Worm (Caenorhabditis elegans) whole organism, early embryonic: Measurements from ENCODE around the gene unc-49.

Experiments
- B0310.2 ChIP-seq: sonication (generic microtip); optimal IDR thresholded peaks from 2 replicates; lab custom pipeline; 2016; ENCODE audit warnings: mild to moderate bottlenecking, missing genetic modification characterization, missing compliant biosample characterization
- F13C5.2 ChIP-seq: sonication (generic microtip); optimal IDR thresholded peaks from 2 replicates; lab custom pipeline; 2017; ENCODE audit warnings: mild to moderate bottlenecking, missing genetic modification characterization, inconsistent platforms, missing compliant biosample characterization
- aly-1 ChIP-seq: sonication (generic microtip); optimal IDR thresholded peaks from 2 replicates; lab custom pipeline; 2016; ENCODE audit warnings: missing genetic modification characterization, missing compliant biosample characterization
- ama-1 ChIP-seq: fragments of 150-350 bp; optimal IDR thresholded peaks from 2 replicates; lab custom pipeline; 2014
- ceh-13 ChIP-seq: fragments of 200-800 bp; sonication (Bioruptor generic); optimal IDR thresholded peaks from 2 replicates; lab custom pipeline; 2018; ENCODE audit warnings: mild to moderate bottlenecking, missing genetic modification characterization, missing compliant biosample characterization
- ceh-36 ChIP-seq: sonication (generic microtip); optimal IDR thresholded peaks from 2 replicates; lab custom pipeline; 2016; ENCODE audit warnings: missing genetic modification characterization, inconsistent platforms, missing compliant biosample characterization
- ets-7 ChIP-seq: sonication (generic microtip); optimal IDR thresholded peaks from 2 replicates; lab custom pipeline; 2016; ENCODE audit warnings: missing genotype, missing genetic modification characterization, missing compliant biosample characterization
- flt-1 ChIP-seq: fragments of 200-800 bp; sonication (Bioruptor generic); IDR thresholded peaks from 2 replicates; pipeline ENCODE4 v1.3.6; 2022; ENCODE audit warnings: missing genetic modification characterization, missing compliant biosample characterization
- hmbx-1 ChIP-seq: sonication (generic microtip); optimal IDR thresholded peaks from 2 replicates; lab custom pipeline; 2016; ENCODE audit warnings: mild to moderate bottlenecking, missing genetic modification characterization, missing compliant biosample characterization
- hmg-4 ChIP-seq: fragments of 200-800 bp; sonication (Bioruptor generic); optimal IDR thresholded peaks from 2 replicates; lab custom pipeline; 2018; ENCODE audit warnings: mild to moderate bottlenecking, missing genetic modification characterization, missing compliant biosample characterization
- hnd-1 ChIP-seq: sonication (generic microtip); optimal IDR thresholded peaks from 2 replicates; lab custom pipeline; 2016; ENCODE audit warnings: missing genetic modification characterization, missing compliant biosample characterization
- pes-1 ChIP-seq: fragments of 200-800 bp; sonication (Bioruptor generic); IDR thresholded peaks from 2 replicates; pipeline ENCODE4 v1.3.6; 2022; ENCODE audit warnings: missing genetic modification reagents, missing genetic modification characterization, missing compliant biosample characterization
- scrt-1 ChIP-seq: fragments of 200-800 bp; sonication (Bioruptor generic); IDR thresholded peaks from 2 replicates; pipeline ENCODE4 v1.3.6; 2022; ENCODE audit warnings: missing genetic modification characterization, missing compliant biosample characterization
- sea-1 ChIP-seq: fragments of 200-800 bp; sonication (Bioruptor generic); conservative IDR thresholded peaks from 2 replicates; pipeline ENCODE4 v1.3.6; 2022; ENCODE audit warnings: missing genetic modification characterization, missing compliant biosample characterization
- tbx-11 ChIP-seq: fragments of 200-800 bp; sonication (Bioruptor generic); IDR thresholded peaks from 2 replicates; pipeline ENCODE4 v1.3.6; 2022; ENCODE audit warnings: missing genetic modification characterization, missing compliant biosample characterization
- tbx-37 ChIP-seq: fragments of 200-800 bp; sonication (Bioruptor generic); conservative IDR thresholded peaks from 2 replicates; pipeline ENCODE4 v1.3.6; 2022; ENCODE audit warnings: missing genetic modification reagents, missing genetic modification characterization, missing compliant biosample characterization
- tra-4 ChIP-seq: sonication (generic microtip); optimal IDR thresholded peaks from 2 replicates; lab custom pipeline; 2017; ENCODE audit warnings: missing genetic modification characterization, missing compliant biosample characterization

unc-49 gene

DNA sequence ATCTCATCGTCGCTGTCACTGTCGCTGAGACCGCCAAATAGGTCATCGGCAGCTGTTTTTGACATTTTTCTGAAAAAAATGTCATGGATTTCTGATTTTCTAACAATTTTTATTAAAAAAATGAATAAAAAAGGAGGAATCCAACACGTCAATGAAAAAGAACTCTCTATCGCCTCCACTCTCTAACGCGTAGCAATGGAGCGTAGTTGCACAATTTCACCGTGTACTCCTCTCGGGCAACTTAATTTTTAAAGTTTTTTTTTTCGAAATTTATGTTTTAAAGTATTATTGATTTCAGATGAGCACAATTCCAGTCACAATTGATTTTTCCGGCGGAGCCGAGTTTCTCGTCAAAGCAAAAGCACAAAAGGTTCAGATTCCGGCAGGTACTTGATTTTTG, 15.4 kb upstream of the unc-49 start, which contains the start of the genes taf-11.3 and urm-1:
TSS of gene taf-11.3 (minus strand) at position 69 of the 400 bp plus-strand sequence.
TSS of gene urm-1 (plus strand) at position 299 of the 400 bp plus-strand sequence.
- TF ChIP-seq aly-1 (tag; lab: Kevin White, UChicago): no peak
- no peak for TF ChIP-seq F13C5.2
- TF ChIP-seq flt-1 (GFP tag; lab: Robert Waterston, UW): 0 out of 2 replicates have a peak, but pooled peaks have one; percentile 28
- no peak for TF ChIP-seq sea-1 (GFP tag; lab: Robert Waterston, UW)

DNA sequence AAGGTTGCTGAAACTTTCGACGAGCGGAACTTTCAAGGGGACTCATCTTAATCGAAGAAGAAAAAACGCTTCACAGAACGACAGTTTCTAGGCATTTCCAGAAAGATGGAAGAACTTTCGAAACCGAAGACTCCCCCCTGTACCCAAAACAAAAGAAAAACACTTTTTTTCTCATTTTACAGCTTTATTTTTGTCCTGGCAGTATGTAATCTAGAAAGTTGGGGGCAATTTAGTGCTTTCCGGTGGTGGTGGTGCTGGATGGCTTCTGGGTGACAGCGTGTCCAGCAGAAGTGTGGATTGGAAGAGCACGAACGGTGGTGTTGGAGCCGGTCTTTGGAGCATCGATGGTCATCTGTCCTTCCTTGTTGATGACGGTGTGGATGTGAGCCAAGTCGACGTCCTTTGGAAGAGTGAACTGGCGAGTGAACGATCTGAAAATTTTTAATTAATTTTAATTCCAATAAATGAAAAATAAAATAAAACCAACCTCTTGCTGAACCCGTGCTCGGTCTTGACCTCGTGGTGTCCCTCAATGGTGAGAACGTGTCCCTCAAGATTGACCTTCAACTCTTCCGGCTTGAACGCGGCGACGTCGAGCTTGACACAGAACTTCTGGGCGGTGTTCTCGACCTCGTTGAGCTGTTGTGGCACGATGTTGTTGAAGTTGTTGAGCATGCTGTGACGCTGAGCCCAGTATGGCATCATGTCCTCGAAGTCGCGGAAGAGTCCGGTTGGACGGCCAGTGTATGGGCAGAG, 14.4 kb upstream of the unc-49 start:
- TF ChIP-seq ceh-36 (no peak), F13C5.2 (no peak), tbx-37 (GFP tag; lab: Robert Waterston, UW) (no peak), aly-1 (tag; lab: Kevin White, UChicago) (no peak), scrt-1 (no peak), hmbx-1 (tag; lab: Kevin White, UChicago) (no peak), flt-1 (GFP tag; lab: Robert Waterston, UW) (no peak), pes-1 (no peak), ets-7 (no peak), B0310.2 (tag; lab: Kevin White, UChicago) (no peak), hmg-4 (GFP tag; lab: Kevin White, UChicago) (no peak)

DNA sequence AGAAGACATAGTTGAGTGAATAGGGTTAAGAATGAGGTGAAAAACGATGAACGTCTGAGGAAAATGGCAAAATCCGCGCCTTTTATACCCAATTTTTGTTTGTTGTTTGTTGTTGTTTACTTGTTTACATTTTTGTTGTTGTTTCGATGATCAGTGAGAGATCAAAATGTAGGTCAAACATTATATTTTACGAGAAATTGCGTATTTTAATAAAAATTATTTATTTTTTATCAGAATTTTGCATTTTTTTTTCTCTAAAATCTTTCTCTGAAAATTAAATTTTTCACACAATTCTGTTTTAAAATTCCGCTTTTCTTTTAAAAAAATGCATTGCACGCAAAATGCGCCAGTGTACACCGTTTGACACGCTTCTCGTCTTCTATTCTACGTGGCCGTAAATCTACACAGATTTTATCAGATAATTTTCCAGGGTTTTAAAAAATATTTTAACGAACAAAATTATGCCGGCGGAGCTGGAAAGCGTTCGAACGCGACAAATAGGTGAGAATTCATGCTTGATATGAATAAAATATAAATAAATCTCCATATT, 13.8 kb upstream of the unc-49 start, which contains the start of the genes sip-1 and sly-1:
TSS of gene sip-1 (minus strand) at position 103 of the 550 bp plus-strand sequence.
TSS of gene sly-1 (plus strand) at position 360 of the 550 bp plus-strand sequence.
- TF ChIP-seq sea-1 (GFP tag; lab: Robert Waterston, UW) (no peak), pes-1 (no peak), ceh-36 (no peak), flt-1 (GFP tag; lab: Robert Waterston, UW) (no peak), hmg-4 (GFP tag; lab: Kevin White, UChicago) (no peak), scrt-1 (no peak), ceh-13 (GFP tag; lab: Kevin White, UChicago) (no peak)

DNA sequence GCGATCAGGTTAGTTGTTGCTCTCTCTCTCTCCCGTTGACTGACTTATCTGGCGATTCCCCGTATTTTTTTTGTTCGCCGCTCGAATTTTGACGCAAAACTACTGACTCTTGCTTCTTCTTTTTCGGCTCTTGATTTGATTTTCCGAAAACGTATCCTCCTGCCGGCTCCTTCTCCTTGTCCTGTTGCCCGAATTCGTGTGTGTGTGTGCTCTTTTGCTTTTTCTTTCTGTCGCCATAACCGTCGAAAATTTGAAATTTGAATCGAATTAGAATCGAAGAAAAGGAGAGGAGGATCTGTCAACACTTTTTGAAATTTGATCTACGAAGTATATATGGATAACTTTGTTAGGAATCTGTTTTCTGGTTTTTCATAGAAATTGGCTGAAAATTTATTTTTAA, 8.0 kb upstream of the unc-49 start:
- TF ChIP-seq flt-1 (GFP tag; lab: Robert Waterston, UW) (no peak), scrt-1 (no peak), hmbx-1 (tag; lab: Kevin White, UChicago) (no peak), aly-1 (tag; lab: Kevin White, UChicago) (no peak), sea-1 (GFP tag; lab: Robert Waterston, UW) (no peak), ets-7 (no peak), tbx-37 (GFP tag; lab: Robert Waterston, UW) (no peak), F13C5.2 (no peak), B0310.2 (tag; lab: Kevin White, UChicago) (no peak), ceh-36 (no peak), ceh-13 (GFP tag; lab: Kevin White, UChicago) (no peak), pes-1 (no peak), tra-4 (no peak), hmg-4 (GFP tag; lab: Kevin White, UChicago) (no peak), tbx-11 (no peak), ama-1 (no peak)

DNA sequence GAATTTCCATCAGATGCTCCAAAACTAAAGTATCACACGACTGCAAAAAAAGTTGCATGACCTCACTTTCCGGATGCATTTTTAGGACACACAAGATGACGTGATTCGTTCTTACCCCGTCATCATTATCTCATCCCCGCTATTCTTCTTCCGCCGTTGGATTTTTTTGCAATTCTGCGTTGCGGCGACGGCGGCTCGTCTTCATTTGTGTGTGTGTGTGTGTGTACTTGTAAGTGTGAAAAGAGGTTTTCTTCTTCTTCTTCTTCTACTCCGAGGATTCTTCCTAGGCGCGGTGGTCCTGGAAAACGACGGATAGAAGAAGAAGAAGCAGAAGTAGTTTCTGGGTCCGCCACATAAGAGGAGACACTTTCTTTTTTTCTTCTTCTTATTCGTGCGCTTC, 4.8 kb upstream of the unc-49 start:
- TF ChIP-seq hnd-1 (tag; lab: Kevin White, UChicago): no peak
- no peak for TF ChIP-seq flt-1 (GFP tag; lab: Robert Waterston, UW)
- no peak for TF ChIP-seq scrt-1
- TF ChIP-seq ceh-13 (GFP tag; lab: Kevin White, UChicago): no peak
- no peak for TF ChIP-seq sea-1 (GFP tag; lab: Robert Waterston, UW)
- no peak for TF ChIP-seq tbx-11
- TF ChIP-seq pes-1: no peak
- TF ChIP-seq aly-1 (tag; lab: Kevin White, UChicago): no peak
- no peak for TF ChIP-seq B0310.2 (tag; lab: Kevin White, UChicago)
- no peak for TF ChIP-seq hmbx-1 (tag; lab: Kevin White, UChicago)
- no peak for TF ChIP-seq F13C5.2

DNA sequence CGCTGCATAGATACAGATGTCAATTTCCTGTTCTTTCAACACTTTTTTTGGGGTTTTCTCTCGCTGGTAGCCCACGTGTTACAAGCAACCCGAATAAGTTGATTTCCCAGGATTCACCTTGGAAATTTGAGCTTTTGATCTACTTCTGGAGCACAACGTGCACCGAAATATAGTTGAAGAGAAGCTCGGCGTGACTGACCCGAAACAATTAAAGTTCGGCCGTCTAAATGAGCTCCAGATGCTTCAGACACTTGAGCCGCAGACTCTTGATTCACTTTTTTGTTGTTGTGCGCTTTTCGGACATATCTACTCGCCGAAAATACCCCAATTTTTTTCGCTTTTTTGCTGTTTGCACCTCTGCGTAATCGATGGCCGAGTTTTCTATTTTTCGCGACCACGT, 1.7 kb upstream of the unc-49 start:
- TF ChIP-seq ama-1: no peak
- TF ChIP-seq ceh-36: no peak
- no peak for TF ChIP-seq tra-4
- no peak for TF ChIP-seq ets-7
- TF ChIP-seq flt-1 (GFP tag; lab: Robert Waterston, UW): no peak
- TF ChIP-seq tbx-37 (GFP tag; lab: Robert Waterston, UW): no peak
- TF ChIP-seq hmg-4 (GFP tag; lab: Kevin White, UChicago): no peak
- TF ChIP-seq pes-1: no peak
- TF ChIP-seq aly-1 (tag; lab: Kevin White, UChicago): no peak
- TF ChIP-seq hmbx-1 (tag; lab: Kevin White, UChicago): no peak

DNA sequence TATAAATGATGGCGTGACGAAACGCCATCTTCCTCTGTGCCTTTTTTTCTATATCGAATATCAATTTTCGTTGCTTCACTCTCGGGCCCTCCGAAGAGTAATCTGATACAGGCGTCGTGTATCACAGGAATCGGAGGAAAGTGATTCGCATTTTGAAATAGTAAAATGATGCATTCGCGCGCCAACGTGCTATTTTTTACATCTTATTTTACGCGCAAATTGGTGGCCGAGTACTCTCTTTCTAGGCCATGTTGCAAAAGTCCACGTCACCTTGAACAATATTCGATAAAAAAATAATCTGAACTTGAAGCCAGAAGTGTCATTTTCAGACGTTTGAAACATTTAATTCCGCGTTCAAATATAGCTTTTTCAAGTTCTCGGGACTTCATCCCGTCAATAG, 947 bp upstream of the unc-49 start:
- TF ChIP-seq sea-1 (GFP tag; lab: Robert Waterston, UW) (no peak), ama-1 (no peak), hmg-4 (GFP tag; lab: Kevin White, UChicago) (no peak), scrt-1 (no peak), tbx-11 (no peak), B0310.2 (tag; lab: Kevin White, UChicago) (no peak), flt-1 (GFP tag; lab: Robert Waterston, UW) (no peak), hnd-1 (tag; lab: Kevin White, UChicago) (no peak), ceh-36 (no peak), aly-1 (tag; lab: Kevin White, UChicago) (no peak), hmbx-1 (tag; lab: Kevin White, UChicago) (no peak), F13C5.2 (no peak), ceh-13 (GFP tag; lab: Kevin White, UChicago) (no peak), ets-7 (no peak), tbx-37 (GFP tag; lab: Robert Waterston, UW) (no peak)
